Worm (Caenorhabditis elegans) whole organism, L3 larva: ENCODE results near the gene dsc-4.

Source experiments
- ceh-16 ChIP-seq: sonication (generic microtip); optimal IDR thresholded peaks from 2 replicates; lab custom pipeline; 2017; ENCODE audit warnings: missing biosample characterization, missing genetic modification characterization
- elt-2 ChIP-seq: sonication (generic microtip); optimal IDR thresholded peaks from 2 replicates; lab custom pipeline; 2016; ENCODE audit warnings: missing genetic modification reagents, mild to moderate bottlenecking, missing genetic modification characterization, missing compliant biosample characterization
- elt-3 ChIP-seq, 3 experiments: fragments of 150-350 bp in 1 of 3; sonication (generic microtip) in 2 of 3; optimal IDR thresholded peaks; 2 replicates in 2 of 3; 4 replicates in 1 of 3; lab custom pipeline; 2014 to 2017; ENCODE audit warnings: missing biosample characterization in 3 of 3, missing genetic modification characterization in 3 of 3
- jun-1 ChIP-seq: fragments of 150-350 bp; optimal IDR thresholded peaks from 2 replicates; lab custom pipeline; 2014; ENCODE audit warnings: missing biosample characterization, missing genetic modification reagents, missing genetic modification characterization
- nhr-12 ChIP-seq: fragments of 150-350 bp; optimal IDR thresholded peaks from 2 replicates; lab custom pipeline; 2014; ENCODE audit warnings: missing biosample characterization, missing genetic modification characterization
- nhr-77 ChIP-seq: fragments of 150-350 bp; optimal IDR thresholded peaks from 2 replicates; lab custom pipeline; 2014; ENCODE audit warnings: missing biosample characterization, missing genetic modification characterization
- skn-1 ChIP-seq: fragments of 150-350 bp; optimal IDR thresholded peaks from 2 replicates; lab custom pipeline; 2014; ENCODE audit warnings: missing biosample characterization, missing genetic modification characterization
- tbx-2 ChIP-seq: sonication (generic microtip); optimal IDR thresholded peaks from 2 replicates; lab custom pipeline; 2016; ENCODE audit warnings: mild to moderate bottlenecking, missing genetic modification characterization, missing compliant biosample characterization
- zag-1 ChIP-seq: fragments of 150-350 bp; optimal IDR thresholded peaks from 2 replicates; lab custom pipeline; 2014; ENCODE audit warnings: missing biosample characterization, missing genetic modification characterization
- ztf-11 ChIP-seq: fragments of 150-350 bp; optimal IDR thresholded peaks from 2 replicates; lab custom pipeline; 2014; ENCODE audit warnings: missing biosample characterization, missing genetic modification characterization

DNA sequence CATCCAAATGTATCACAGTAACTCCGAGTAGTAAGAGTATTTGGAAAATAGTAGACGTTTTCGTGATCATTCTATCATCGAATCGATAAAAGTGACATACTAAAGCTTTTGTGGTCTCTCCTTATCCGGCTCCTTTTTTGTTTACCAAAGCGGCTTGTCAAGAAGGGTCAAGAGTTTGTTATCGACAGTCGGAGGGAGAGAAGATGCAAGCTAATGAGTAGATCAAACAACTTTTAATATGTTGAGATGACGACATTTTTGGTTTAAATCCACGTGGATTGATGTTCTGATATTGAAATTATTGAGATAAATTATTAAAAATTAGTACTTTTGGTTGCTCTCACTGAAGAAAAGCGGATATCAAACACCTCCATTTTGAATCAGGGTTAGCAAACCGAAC lies 29.0 kb downstream of the dsc-4 start, which contains the start of gene T21D12.7:
- TF ChIP-seq zag-1 (tag; lab: Kevin White, UChicago) (no peak), nhr-77 (tag; lab: Kevin White, UChicago) (no peak), ceh-16 (tag; lab: Kevin White, UChicago) (no peak), nhr-12 (tag; lab: Kevin White, UChicago) (no peak), elt-3 (tag; optimal IDR thresholded peaks at IDR 0.05; lab: Kevin White, UChicago) (no peak), elt-2 (no peak), ztf-11 (no peak), skn-1 (no peak), tbx-2 (no peak), jun-1 (tag; lab: Kevin White, UChicago) (no peak)
